Worm (Caenorhabditis elegans): ENCODE results near the gene nhr-258.

The nhr-258 gene

ce11 chrIV:8080166-8080565, 35.4 kb downstream of the nhr-258 start (continued):
- TF ChIP-seq hmg-1.1 (GFP tag; IDR thresholded peaks at IDR 0.05) (0 out of 2 replicates have a peak, but pooled peaks have one; percentile 4), aly-2 (tag; optimal IDR thresholded peaks at IDR 0.05) (no peak), gei-8 (GFP tag; optimal IDR thresholded peaks at IDR 0.05) (no peak), tra-1 (GFP tag; IDR thresholded peaks at IDR 0.05) (no peak), attf-4 (tag; optimal IDR thresholded peaks at IDR 0.05) (no peak), nhr-48 (tag; optimal IDR thresholded peaks at IDR 0.05) (no peak), dmd-9 (GFP tag; IDR thresholded peaks at IDR 0.05) (no peak), dmd-8 (GFP tag; IDR thresholded peaks at IDR 0.05) (no peak), set-16 (GFP tag; IDR thresholded peaks at IDR 0.05) (no peak), Y48G9A.11 (GFP tag; IDR thresholded peaks at IDR 0.05) (no peak)

- no peak for TF ChIP-seq skn-1 (tag; optimal IDR thresholded peaks at IDR 0.05)
- TF ChIP-seq aha-1 (tag), result peak; percentile 37
These were observed 36.0 kb downstream of the nhr-258 start for ce11 chrIV:8080782-8081181.

- TF ChIP-seq zag-1 (tag; optimal IDR thresholded peaks at IDR 0.05) (no peak), tra-1 (GFP tag; IDR thresholded peaks at IDR 0.05) (no peak), F26F4.8 (GFP tag; conservative IDR thresholded peaks at IDR 0.05) (no peak), Y48G9A.11 (GFP tag; IDR thresholded peaks at IDR 0.05) (no peak), mxl-2 (GFP tag; conservative IDR thresholded peaks at IDR 0.05) (no peak), egl-27 (tag; optimal IDR thresholded peaks at IDR 0.05) (no peak), egl-43 (GFP tag; IDR thresholded peaks at IDR 0.05) (no peak), saeg-2 (GFP tag; IDR thresholded peaks at IDR 0.05) (no peak), ceh-20 (GFP tag; IDR thresholded peaks at IDR 0.05) (no peak)
These were observed 41.8 kb downstream of the nhr-258 start, which contains the start of gene nsy-7 for ce11 chrIV:8086552-8086951. Gene nsy-7 (minus strand): TSS chrIV:8086652.

ce11 chrIV:8091539-8091938, 46.8 kb downstream of the nhr-258 start:
- TF ChIP-seq nhr-10 (tag; optimal IDR thresholded peaks at IDR 0.05) (no peak), hmg-1.1 (GFP tag; IDR thresholded peaks at IDR 0.05) (peak; percentile 23; the same call in 1 of the 2 replicates)

ce11 chrIV:8096375-8096774, 51.6 kb downstream of the nhr-258 start:
- no peak for TF ChIP-seq zip-2 (tag; optimal IDR thresholded peaks at IDR 0.05)
- no peak for TF ChIP-seq nhr-28 (tag; optimal IDR thresholded peaks at IDR 0.05)
- TF ChIP-seq lsy-2 (tag; optimal IDR thresholded peaks at IDR 0.05), result no peak
